Fruit fly (Drosophila melanogaster): ENCODE measurements around the gene CG32572.

DNA sequence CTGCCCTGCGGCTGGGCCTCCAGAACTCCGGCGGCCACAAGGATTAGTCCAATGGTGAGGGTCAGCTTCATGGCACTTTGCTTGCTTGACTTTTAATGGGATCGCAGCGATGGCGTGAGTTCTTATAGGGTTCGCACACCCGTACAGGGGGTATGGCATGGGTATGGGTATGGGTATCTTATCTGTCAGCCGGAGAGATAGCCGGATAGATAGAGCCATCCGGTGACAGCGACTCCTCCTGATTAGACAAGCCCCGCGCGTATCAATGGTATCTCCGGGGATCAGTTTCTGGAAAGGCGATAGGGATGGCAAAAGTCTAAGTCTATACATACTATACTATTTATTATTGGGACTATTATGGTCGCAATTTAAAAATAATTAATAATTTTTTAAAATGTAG lies 14.2 kb upstream of the CG32572 start, which contains the start of gene CG9672:
- TF ChIP-seq CG4328 (GFP tag; optimal IDR thresholded peaks at IDR 0.05): no peak
- TF ChIP-seq Hmr (GFP tag; optimal IDR thresholded peaks at IDR 0.05): no peak
- no peak for TF ChIP-seq bbx (GFP tag; IDR thresholded peaks at IDR 0.05; ENCODE audit: partially characterized antibody)
- no peak for TF ChIP-seq psq (GFP tag; optimal IDR thresholded peaks at IDR 0.05)
- TF ChIP-seq Doc3 (GFP tag; IDR thresholded peaks at IDR 0.05; ENCODE audit: partially characterized antibody): no peak
- no peak for TF ChIP-seq ems (GFP tag; optimal IDR thresholded peaks at IDR 0.05)
- TF ChIP-seq CG15696 (tag; optimal IDR thresholded peaks at IDR 0.05): no peak
- no peak for TF ChIP-seq luna (GFP tag; optimal IDR thresholded peaks at IDR 0.05)
- TF ChIP-seq Aef1 (GFP tag; IDR thresholded peaks at IDR 0.05): no peak
- no peak for TF ChIP-seq gsb (GFP tag; IDR thresholded peaks at IDR 0.05)
